Fruit fly (Drosophila melanogaster) whole organism, pupa: ENCODE data around the gene CG1582.

Experiments used
- CG10348 ChIP-seq: fragments of 200-800 bp; sonication (Bioruptor generic); IDR thresholded peaks from 2 replicates; pipeline ENCODE4 v1.3.6; 2022; ENCODE audit warnings: missing biosample characterization, missing genetic modification characterization
- CG12605 ChIP-seq: fragments of 200-800 bp; sonication (Bioruptor generic); IDR thresholded peaks from 2 replicates; pipeline ENCODE4 v1.3.6; 2022; ENCODE audit warnings: missing biosample characterization, missing genetic modification characterization
- CG13204 ChIP-seq: fragments of 200-800 bp; sonication (Bioruptor generic); optimal IDR thresholded peaks from 2 replicates; lab custom pipeline; 2018; ENCODE audit warnings: missing biosample characterization, mild to moderate bottlenecking, missing genetic modification characterization, moderate library complexity
- CG14655 ChIP-seq: fragments of 200-800 bp; sonication (Bioruptor generic); optimal IDR thresholded peaks from 3 replicates; lab custom pipeline; 2017; ENCODE audit warnings: mild to moderate bottlenecking, missing biosample characterization, missing genetic modification reagents, missing genetic modification characterization
- CG15710 ChIP-seq: fragments of 200-800 bp; sonication (Bioruptor generic); optimal IDR thresholded peaks from 2 replicates; lab custom pipeline; 2018; ENCODE audit warnings: missing biosample characterization, mild to moderate bottlenecking, missing genetic modification characterization, moderate library complexity
- CG17806 ChIP-seq: fragments of 200-800 bp; sonication (Bioruptor generic); optimal IDR thresholded peaks from 2 replicates; lab custom pipeline; 2018; ENCODE audit warnings: missing biosample characterization, mild to moderate bottlenecking, missing genetic modification characterization, moderate library complexity
- CG32121 ChIP-seq: fragments of 200-800 bp; sonication (Bioruptor generic); IDR thresholded peaks from 2 replicates; pipeline ENCODE4 v1.3.6; 2022; ENCODE audit warnings: missing biosample characterization, missing genetic modification characterization
- CG34367 ChIP-seq: fragments of 200-800 bp; sonication (Bioruptor generic); optimal IDR thresholded peaks from 2 replicates; lab custom pipeline; 2018; ENCODE audit warnings: missing biosample characterization, mild to moderate bottlenecking, missing genetic modification characterization
- CG4496 ChIP-seq: fragments of 200-800 bp; sonication (Bioruptor generic); IDR thresholded peaks from 3 replicates; pipeline ENCODE4 v1.3.6; 2022; ENCODE audit warnings: missing biosample characterization, missing genetic modification characterization
- CG8159 ChIP-seq: fragments of 200-800 bp; sonication (Bioruptor generic); optimal IDR thresholded peaks from 3 replicates; lab custom pipeline; 2018; ENCODE audit warnings: missing biosample characterization, mild to moderate bottlenecking, missing genetic modification characterization, moderate library complexity
- CG8301 ChIP-seq: fragments of 200-800 bp; sonication (Bioruptor generic); optimal IDR thresholded peaks from 2 replicates; lab custom pipeline; 2018; ENCODE audit warnings: missing biosample characterization, mild to moderate bottlenecking, missing genetic modification characterization
- CG9948 ChIP-seq: fragments of 200-800 bp; sonication (Bioruptor generic); optimal IDR thresholded peaks from 2 replicates; lab custom pipeline; 2018; ENCODE audit warnings: missing biosample characterization, mild to moderate bottlenecking, missing genetic modification characterization, moderate library complexity
- D1 ChIP-seq: fragments of 200-800 bp; sonication (Bioruptor generic); optimal IDR thresholded peaks from 2 replicates; lab custom pipeline; 2018; ENCODE audit warnings: missing biosample characterization, mild to moderate bottlenecking, missing genetic modification characterization, moderate library complexity
- EcR ChIP-seq: fragments of 200-800 bp; sonication (Bioruptor generic); optimal IDR thresholded peaks from 3 replicates; lab custom pipeline; 2019; ENCODE audit warnings: missing biosample characterization, missing genetic modification characterization, mild to moderate bottlenecking, moderate library complexity, missing genetic modification reagents
- Ets98B ChIP-seq: fragments of 200-800 bp; sonication (Bioruptor generic); IDR thresholded peaks from 2 replicates; pipeline ENCODE4 v1.3.6; 2022; ENCODE audit warnings: missing biosample characterization, missing genetic modification characterization
- Pif1A ChIP-seq: fragments of 200-800 bp; sonication (Bioruptor generic); optimal IDR thresholded peaks from 3 replicates; lab custom pipeline; 2016; ENCODE audit warnings: missing biosample characterization, missing genetic modification characterization
- Pif1B ChIP-seq: fragments of 200-800 bp; sonication (Bioruptor generic); optimal IDR thresholded peaks from 3 replicates; lab custom pipeline; 2016; ENCODE audit warnings: missing biosample characterization, missing genetic modification characterization
- Snoo ChIP-seq: fragments of 200-800 bp; sonication (Bioruptor generic); optimal IDR thresholded peaks from 3 replicates; lab custom pipeline; 2017; ENCODE audit warnings: missing biosample characterization, mild to moderate bottlenecking, missing genetic modification characterization, inconsistent platforms
- fd96Ca ChIP-seq: fragments of 200-800 bp; sonication (Bioruptor generic); IDR thresholded peaks from 3 replicates; pipeline ENCODE4 v1.3.6; 2022; ENCODE audit warnings: missing biosample characterization, missing genetic modification characterization
- gl ChIP-seq: fragments of 200-800 bp; sonication (Bioruptor generic); optimal IDR thresholded peaks from 2 replicates; lab custom pipeline; 2018; ENCODE audit warnings: missing biosample characterization, mild to moderate bottlenecking, missing genetic modification characterization
- rn ChIP-seq: fragments of 200-800 bp; sonication (Bioruptor generic); IDR thresholded peaks from 2 replicates; pipeline ENCODE4 v1.3.6; 2022; ENCODE audit warnings: missing biosample characterization, missing genetic modification characterization

CG1582 gene

dm6 chrX:10876451-10876850, 22.7 kb downstream of the CG1582 start:
- TF ChIP-seq gl (tag; lab: Kevin White, UChicago) (no peak), Pif1B (GFP tag; lab: Kevin White, UChicago) (no peak), rn (GFP tag; lab: Robert Waterston, UW) (no peak), CG12605 (no peak), Ets98B (GFP tag; lab: Robert Waterston, UW) (no peak), CG15710 (no peak), CG4496 (GFP tag; lab: Robert Waterston, UW) (no peak), CG13204 (GFP tag; lab: Kevin White, UChicago) (no peak), CG32121 (GFP tag; lab: Robert Waterston, UW) (no peak), CG8301 (no peak)
- TF ChIP-seq, all 21 proteins: peak for 0

dm6 chrX:10869045-10869444, 30.1 kb downstream of the CG1582 start, which contains the start of gene CG2157:
CG2157 (plus strand) TSS chrX:10869284.
- TF ChIP-seq CG17806 (tag; lab: Kevin White, UChicago) = no peak
- no peak for TF ChIP-seq CG14655 (GFP tag; lab: Kevin White, UChicago)
- no peak for TF ChIP-seq CG10348 (GFP tag; lab: Robert Waterston, UW)
- TF ChIP-seq Snoo (tag; lab: Kevin White, UChicago) = no peak
- TF ChIP-seq CG15710 = no peak
- TF ChIP-seq CG8301 = no peak
- TF ChIP-seq CG34367 (tag; lab: Kevin White, UChicago) = no peak

dm6 chrX:10867692-10868091, 31.4 kb downstream of the CG1582 start:
- TF ChIP-seq CG34367 (tag; lab: Kevin White, UChicago) (no peak), CG8159 (tag; lab: Kevin White, UChicago) (no peak), CG9948 (no peak), rn (GFP tag; lab: Robert Waterston, UW) (no peak), Ets98B (GFP tag; lab: Robert Waterston, UW) (no peak), CG8301 (no peak), CG13204 (GFP tag; lab: Kevin White, UChicago) (no peak), Pif1A (GFP tag; lab: Kevin White, UChicago) (no peak), CG32121 (GFP tag; lab: Robert Waterston, UW) (no peak), fd96Ca (GFP tag; lab: Robert Waterston, UW) (no peak), CG17806 (tag; lab: Kevin White, UChicago) (no peak), CG15710 (no peak), EcR (GFP tag; lab: Kevin White, UChicago) (no peak), D1 (tag; lab: Kevin White, UChicago) (no peak), CG10348 (GFP tag; lab: Robert Waterston, UW) (no peak), CG12605 (no peak), CG14655 (GFP tag; lab: Kevin White, UChicago) (no peak), gl (tag; lab: Kevin White, UChicago) (no peak), Pif1B (GFP tag; lab: Kevin White, UChicago) (no peak), Snoo (tag; lab: Kevin White, UChicago) (no peak)
- TF ChIP-seq, all 21 proteins: peak for 0

dm6 chrX:10865580-10866331, 33.3 kb downstream of the CG1582 start:
- TF ChIP-seq CG12605 = no peak
- TF ChIP-seq CG9948 = no peak
- no peak for TF ChIP-seq gl (tag; lab: Kevin White, UChicago)
- no peak for TF ChIP-seq CG14655 (GFP tag; lab: Kevin White, UChicago)
- no peak for TF ChIP-seq rn (GFP tag; lab: Robert Waterston, UW)
- TF ChIP-seq EcR (GFP tag; lab: Kevin White, UChicago) = no peak
- TF ChIP-seq CG17806 (tag; lab: Kevin White, UChicago) = no peak
- TF ChIP-seq CG15710 = no peak
- no peak for TF ChIP-seq CG4496 (GFP tag; lab: Robert Waterston, UW)
- TF ChIP-seq Pif1B (GFP tag; lab: Kevin White, UChicago) = no peak
- TF ChIP-seq CG10348 (GFP tag; lab: Robert Waterston, UW) = no peak
- TF ChIP-seq Ets98B (GFP tag; lab: Robert Waterston, UW) = no peak
- no peak for TF ChIP-seq CG8159 (tag; lab: Kevin White, UChicago)
- TF ChIP-seq CG8301 = no peak
- no peak for TF ChIP-seq D1 (tag; lab: Kevin White, UChicago)
- no peak for TF ChIP-seq Snoo (tag; lab: Kevin White, UChicago)
- no peak for TF ChIP-seq fd96Ca (GFP tag; lab: Robert Waterston, UW)

- TF ChIP-seq EcR (GFP tag; lab: Kevin White, UChicago) (peak; percentile 18), CG13204 (GFP tag; lab: Kevin White, UChicago) (no peak), Pif1A (GFP tag; lab: Kevin White, UChicago) (no peak)
These were observed 41.2 kb downstream of the CG1582 start for dm6 chrX:10857853-10858252.

- TF ChIP-seq CG9948 = peak; percentile 7
- no peak for TF ChIP-seq CG34367 (tag; lab: Kevin White, UChicago)
- TF ChIP-seq fd96Ca (GFP tag; lab: Robert Waterston, UW) = no peak
These were observed 41.7 kb downstream of the CG1582 start, which contains the start of the genes sofe and CG2186 for dm6 chrX:10857376-10857775. sofe (minus strand) TSS chrX:10857413. CG2186 (plus strand) TSS chrX:10857655.
